Fruit fly (Drosophila melanogaster) whole organism, embryonic: ENCODE data around the gene Pez.

ENCODE experiments used
- BtbVII ChIP-seq: fragments of 200-800 bp; sonication (Bioruptor generic); optimal IDR thresholded peaks from 3 replicates; lab custom pipeline; 2017; ENCODE audit warnings: missing biosample characterization, mild to moderate bottlenecking, missing genetic modification characterization
- CG10209 ChIP-seq: fragments of 200-800 bp; sonication (Bioruptor generic); optimal IDR thresholded peaks from 3 replicates; lab custom pipeline; 2017; ENCODE audit warnings: missing biosample characterization, mild to moderate bottlenecking, missing genetic modification characterization, missing genetic modification reagents
- CG11695 ChIP-seq: fragments of 200-800 bp; sonication (Bioruptor generic); IDR thresholded peaks from 3 replicates; pipeline ENCODE4 v1.3.6; 2022; ENCODE audit warnings: missing biosample characterization, missing genetic modification characterization
- CG13123 ChIP-seq: fragments of 200-800 bp; sonication (Bioruptor generic); optimal IDR thresholded peaks from 2 replicates; lab custom pipeline; 2016; ENCODE audit warnings: missing biosample characterization, missing genetic modification characterization
- CG15479 ChIP-seq: fragments of 200-800 bp; sonication (Bioruptor generic); optimal IDR thresholded peaks from 3 replicates; lab custom pipeline; 2019; ENCODE audit warnings: missing biosample characterization, mild to moderate bottlenecking, missing genetic modification characterization, moderate library complexity
- CG16863 ChIP-seq: fragments of 200-800 bp; sonication (Bioruptor generic); optimal IDR thresholded peaks from 3 replicates; lab custom pipeline; 2016; ENCODE audit warnings: missing biosample characterization, missing genetic modification characterization
- CG17361 ChIP-seq: fragments of 200-800 bp; sonication (Bioruptor generic); IDR thresholded peaks from 3 replicates; pipeline ENCODE4 v1.3.6; 2022; ENCODE audit warnings: missing biosample characterization, missing genetic modification characterization
- CG17385 ChIP-seq: fragments of 200-800 bp; sonication (Bioruptor generic); optimal IDR thresholded peaks from 3 replicates; lab custom pipeline; 2018; ENCODE audit warnings: missing biosample characterization, mild to moderate bottlenecking, missing genetic modification characterization
- CG17829 ChIP-seq: fragments of 200-800 bp; optimal IDR thresholded peaks from 2 replicates; lab custom pipeline; 2019; ENCODE audit warnings: missing biosample characterization, mild to moderate bottlenecking, missing genetic modification characterization, moderate library complexity
- CG2678 ChIP-seq: fragments of 200-800 bp; sonication (Bioruptor generic); optimal IDR thresholded peaks from 3 replicates; lab custom pipeline; 2019; ENCODE audit warnings: missing biosample characterization, mild to moderate bottlenecking, missing genetic modification characterization, moderate library complexity
- CG3065 ChIP-seq: fragments of 200-800 bp; sonication (Bioruptor generic); optimal IDR thresholded peaks from 2 replicates; lab custom pipeline; 2016; ENCODE audit warnings: missing biosample characterization, missing genetic modification characterization
- CG31441 ChIP-seq: fragments of 200-800 bp; sonication (Bioruptor generic); IDR thresholded peaks from 2 replicates; pipeline ENCODE4 v1.3.6; 2022; ENCODE audit warnings: missing biosample characterization, missing genetic modification characterization
- CG32772 ChIP-seq: fragments of 200-800 bp; sonication (Bioruptor generic); IDR thresholded peaks from 2 replicates; pipeline ENCODE4 v1.3.6; 2022; ENCODE audit warnings: missing biosample characterization, missing genetic modification characterization
- CG4707 ChIP-seq: fragments of 200-800 bp; sonication (Bioruptor generic); optimal IDR thresholded peaks from 2 replicates; lab custom pipeline; 2018; ENCODE audit warnings: missing biosample characterization, mild to moderate bottlenecking, missing genetic modification characterization, moderate library complexity
- CG4854 ChIP-seq: fragments of 200-800 bp; sonication (Bioruptor generic); optimal IDR thresholded peaks from 2 replicates; lab custom pipeline; 2016; ENCODE audit warnings: missing biosample characterization, missing genetic modification characterization, inconsistent platforms
- CG5180 ChIP-seq: fragments of 200-800 bp; sonication (Bioruptor generic); optimal IDR thresholded peaks from 3 replicates; lab custom pipeline; 2017; ENCODE audit warnings: missing biosample characterization, missing genetic modification characterization, mild to moderate bottlenecking, moderate library complexity, missing genetic modification reagents
- CG6683 ChIP-seq: fragments of 200-800 bp; sonication (Bioruptor generic); optimal IDR thresholded peaks from 2 replicates; lab custom pipeline; 2017; ENCODE audit warnings: missing biosample characterization, mild to moderate bottlenecking, missing genetic modification characterization, missing genetic modification reagents
- CG7556 ChIP-seq: fragments of 200-800 bp; sonication (Bioruptor generic); optimal IDR thresholded peaks from 2 replicates; lab custom pipeline; 2017; ENCODE audit warnings: missing biosample characterization, mild to moderate bottlenecking, missing genetic modification characterization
- CG9727 ChIP-seq: fragments of 200-800 bp; sonication (Bioruptor generic); optimal IDR thresholded peaks from 3 replicates; lab custom pipeline; 2017; ENCODE audit warnings: missing biosample characterization, mild to moderate bottlenecking, missing genetic modification characterization
- D19A ChIP-seq: fragments of 200-800 bp; optimal IDR thresholded peaks from 3 replicates; lab custom pipeline; 2019; ENCODE audit warnings: missing biosample characterization, mild to moderate bottlenecking, missing genetic modification characterization, moderate library complexity
- Dfd ChIP-seq, 2 experiments: fragments of >200 bp; optimal IDR thresholded peaks; 2 replicates each; lab custom pipeline; 2017; ENCODE audit warnings: missing biosample characterization in 2 of 2, missing genetic modification characterization in 2 of 2
- Doc2 ChIP-seq: fragments of 200-800 bp; sonication (Bioruptor generic); IDR thresholded peaks from 2 replicates; pipeline ENCODE4 v1.3.6; 2022; ENCODE audit warnings: missing biosample characterization, missing genetic modification characterization
- Ets97D ChIP-seq: fragments of 200-800 bp; sonication (Bioruptor generic); optimal IDR thresholded peaks from 3 replicates; lab custom pipeline; 2016; ENCODE audit warnings: missing biosample characterization, missing genetic modification characterization
- Lhr ChIP-seq: fragments of 200-800 bp; sonication (Bioruptor generic); optimal IDR thresholded peaks from 3 replicates; lab custom pipeline; 2017; ENCODE audit warnings: mild to moderate bottlenecking, missing biosample characterization, missing genetic modification reagents, missing genetic modification characterization
- NFAT ChIP-seq: fragments of 200-800 bp; sonication (Bioruptor generic); IDR thresholded peaks from 2 replicates; pipeline ENCODE4 v1.3.6; 2022; ENCODE audit warnings: missing biosample characterization, missing genetic modification characterization
- Pdp1 ChIP-seq, 2 experiments: fragments of 200-800 bp; sonication (Bioruptor generic); optimal IDR thresholded peaks; 3 replicates each; lab custom pipeline; 2016; ENCODE audit warnings: missing biosample characterization in 2 of 2, missing genetic modification characterization in 2 of 2, mild to moderate bottlenecking in 1 of 2, moderate library complexity in 1 of 2
- Scr ChIP-seq: fragments of 200-800 bp; sonication (Bioruptor generic); IDR thresholded peaks from 2 replicates; pipeline ENCODE4 v1.3.6; 2022; ENCODE audit warnings: missing biosample characterization, missing genetic modification characterization; ENCODE audit not compliant: partially characterized antibody
- Sox102F ChIP-seq: fragments of 200-800 bp; sonication (Bioruptor generic); optimal IDR thresholded peaks from 2 replicates; lab custom pipeline; 2018; ENCODE audit warnings: missing biosample characterization, mild to moderate bottlenecking, missing genetic modification characterization, moderate library complexity
- Sry-δ ChIP-seq: fragments of 200-800 bp; sonication (Bioruptor generic); optimal IDR thresholded peaks from 2 replicates; lab custom pipeline; 2016; ENCODE audit warnings: missing biosample characterization, missing genetic modification characterization
- Stat92E ChIP-seq, 3 experiments: fragments of >200 bp in 2 of 3; fragments of 200-800 bp in 1 of 3; sonication (Bioruptor generic) in 1 of 3; optimal IDR thresholded peaks; 2 replicates each; lab custom pipeline; 2017 to 2019; ENCODE audit warnings: missing biosample characterization in 3 of 3, missing genetic modification characterization in 3 of 3, mild to moderate bottlenecking in 1 of 3, moderate library complexity in 1 of 3
- ara ChIP-seq: fragments of 200-800 bp; sonication (Bioruptor generic); IDR thresholded peaks from 2 replicates; pipeline ENCODE4 v1.3.6; 2022; ENCODE audit warnings: missing biosample characterization, missing genetic modification characterization
- chinmo ChIP-seq: fragments of 200-800 bp; sonication (Bioruptor generic); IDR thresholded peaks from 4 replicates; pipeline ENCODE4 v1.3.6; 2022; ENCODE audit warnings: missing biosample characterization, missing genetic modification characterization; ENCODE audit not compliant: partially characterized antibody
- corto ChIP-seq: fragments of 200-800 bp; sonication (Bioruptor generic); optimal IDR thresholded peaks from 2 replicates; lab custom pipeline; 2016; ENCODE audit warnings: missing biosample characterization, mild to moderate bottlenecking, missing genetic modification characterization, moderate library complexity
- fd96Cb ChIP-seq: fragments of 200-800 bp; sonication (Bioruptor generic); optimal IDR thresholded peaks from 2 replicates; lab custom pipeline; 2018; ENCODE audit warnings: missing biosample characterization, mild to moderate bottlenecking, missing genetic modification characterization, moderate library complexity
- fu2 ChIP-seq: fragments of 200-800 bp; sonication (Bioruptor generic); optimal IDR thresholded peaks from 2 replicates; lab custom pipeline; 2016; ENCODE audit warnings: missing biosample characterization, missing genetic modification characterization
- gce ChIP-seq: fragments of 200-800 bp; sonication (Bioruptor generic); IDR thresholded peaks from 3 replicates; pipeline ENCODE4 v1.3.6; 2022; ENCODE audit warnings: missing biosample characterization, missing genetic modification characterization
- hb ChIP-seq: fragments of 200-800 bp; sonication (Bioruptor generic); IDR thresholded peaks from 3 replicates; pipeline ENCODE4 v1.3.6; 2022; ENCODE audit warnings: missing biosample characterization, missing genetic modification characterization; ENCODE audit not compliant: partially characterized antibody
- kni ChIP-seq: fragments of 200-800 bp; sonication (Bioruptor generic); optimal IDR thresholded peaks from 3 replicates; lab custom pipeline; 2017; ENCODE audit warnings: mild to moderate bottlenecking, missing biosample characterization, missing genetic modification reagents, missing genetic modification characterization
- lilli ChIP-seq: fragments of 200-800 bp; sonication (Bioruptor generic); optimal IDR thresholded peaks from 3 replicates; lab custom pipeline; 2016; ENCODE audit warnings: missing biosample characterization, missing genetic modification characterization
- mirr ChIP-seq: fragments of 200-800 bp; sonication (Bioruptor generic); optimal IDR thresholded peaks from 3 replicates; lab custom pipeline; 2018; ENCODE audit warnings: missing biosample characterization, mild to moderate bottlenecking, missing genetic modification characterization
- pho ChIP-seq: fragments of 200-800 bp; sonication (Bioruptor generic); optimal IDR thresholded peaks from 2 replicates; lab custom pipeline; 2016; ENCODE audit warnings: missing biosample characterization, missing genetic modification characterization
- ranshi ChIP-seq: fragments of 200-800 bp; sonication (Bioruptor generic); IDR thresholded peaks from 2 replicates; pipeline ENCODE4 v1.3.6; 2022; ENCODE audit warnings: missing biosample characterization, missing genetic modification characterization
- row ChIP-seq: fragments of 200-800 bp; sonication (Bioruptor generic); IDR thresholded peaks from 3 replicates; pipeline ENCODE4 v1.3.6; 2022; ENCODE audit warnings: missing biosample characterization, missing genetic modification characterization
- shn ChIP-seq: fragments of 200-800 bp; sonication (Bioruptor generic); optimal IDR thresholded peaks from 3 replicates; lab custom pipeline; 2016; ENCODE audit warnings: missing biosample characterization, missing genetic modification characterization
- sim ChIP-seq: fragments of 200-800 bp; sonication (Bioruptor generic); IDR thresholded peaks from 2 replicates; pipeline ENCODE4 v1.3.6; 2022; ENCODE audit warnings: missing biosample characterization, missing genetic modification characterization
- sisA ChIP-seq: fragments of 200-800 bp; sonication (Bioruptor generic); IDR thresholded peaks from 2 replicates; pipeline ENCODE4 v1.3.6; 2022; ENCODE audit warnings: missing biosample characterization, missing genetic modification characterization
- so ChIP-seq: fragments of 200-800 bp; sonication (Bioruptor generic); IDR thresholded peaks from 3 replicates; pipeline ENCODE4 v1.3.6; 2022; ENCODE audit warnings: missing biosample characterization, missing genetic modification characterization
- sqz ChIP-seq: fragments of 200-800 bp; sonication (Bioruptor generic); optimal IDR thresholded peaks from 3 replicates; lab custom pipeline; 2018; ENCODE audit warnings: missing biosample characterization, mild to moderate bottlenecking, missing genetic modification characterization
- tll ChIP-seq, 2 experiments: fragments of 200-800 bp in 1 of 2; fragments of >200 bp in 1 of 2; sonication (Bioruptor generic) in 1 of 2; optimal IDR thresholded peaks; 2 replicates each; lab custom pipeline; 2017 to 2019; ENCODE audit warnings: missing biosample characterization in 2 of 2, missing genetic modification characterization in 2 of 2, mild to moderate bottlenecking in 1 of 2, moderate library complexity in 1 of 2

Gene Pez

dm6 chr2L:6356686-6357362, 18.4 kb upstream of the Pez start (continued):
- TF ChIP-seq sqz (no peak), NFAT (peak; percentile 53; the same call in 1 of the 2 replicates), CG6683 (GFP tag; lab: Kevin White, UChicago) (peak; percentile 27), D19A (tag; lab: Kevin White, UChicago) (no peak), corto (no peak), CG11695 (0 out of 3 replicates have a peak, but pooled peaks have one; percentile 20), CG32772 (GFP tag; lab: Robert Waterston, UW) (no peak), mirr (GFP tag; lab: Kevin White, UChicago) (peak; percentile 51), BtbVII (GFP tag; lab: Kevin White, UChicago) (no peak), Scr (GFP tag; lab: Robert Waterston, UW) (no peak), gce (GFP tag; lab: Robert Waterston, UW) (no peak), Stat92E (GFP tag; optimal IDR thresholded peaks at IDR 0.05; lab: Kevin White, UChicago) (no peak), CG13123 (no peak), CG2678 (tag; lab: Kevin White, UChicago) (peak; percentile 36), CG16863 (GFP tag; lab: Kevin White, UChicago) (no peak), CG17385 (GFP tag; lab: Kevin White, UChicago) (no peak), Pdp1 (GFP tag; optimal IDR thresholded peaks at IDR 0.05; lab: Kevin White, UChicago) (peak in 1 of 2 experiments; percentile 28), CG5180 (GFP tag; lab: Kevin White, UChicago) (no peak), tll (GFP tag; optimal IDR thresholded peaks at IDR 0.05; lab: Kevin White, UChicago) (no peak), sim (GFP tag; lab: Robert Waterston, UW) (no peak), CG17361 (peak; percentile 68; the same call in 2 of the 3 replicates), CG7556 (GFP tag; lab: Kevin White, UChicago) (no peak), Dfd (GFP tag; optimal IDR thresholded peaks at IDR 0.05; lab: Kevin White, UChicago) (no peak), hb (GFP tag; lab: Robert Waterston, UW) (no peak), fu2 (GFP tag; lab: Kevin White, UChicago) (no peak), CG10209 (peak; percentile 4), ara (GFP tag; lab: Robert Waterston, UW) (peak; percentile 26; the same call in 1 of the 2 replicates), CG4707 (GFP tag; lab: Kevin White, UChicago) (peak; percentile 58), CG9727 (GFP tag; lab: Kevin White, UChicago) (peak; percentile 41), Lhr (GFP tag; lab: Kevin White, UChicago) (peak; percentile 45), kni (GFP tag; lab: Kevin White, UChicago) (no peak), ranshi (no peak), chinmo (no peak), pho (GFP tag; lab: Kevin White, UChicago) (no peak), Ets97D (GFP tag; lab: Kevin White, UChicago) (no peak), CG15479 (no peak), Sry-δ (GFP tag; lab: Kevin White, UChicago) (no peak), Sox102F (GFP tag; lab: Kevin White, UChicago) (peak; percentile 53), fd96Cb (tag; lab: Kevin White, UChicago) (peak; percentile 37), shn (GFP tag; lab: Kevin White, UChicago) (no peak), CG31441 (GFP tag; lab: Robert Waterston, UW) (peak; percentile 65), sisA (no peak), CG4854 (GFP tag; lab: Kevin White, UChicago) (no peak), so (GFP tag; lab: Robert Waterston, UW) (no peak), row (GFP tag; lab: Robert Waterston, UW) (no peak), Doc2 (GFP tag; lab: Robert Waterston, UW) (no peak), CG3065 (no peak), lilli (GFP tag; lab: Kevin White, UChicago) (no peak), CG17829 (tag; lab: Kevin White, UChicago) (peak; percentile 59)
